Fruit fly (Drosophila melanogaster): ENCODE data around the gene CG14339.

CG14339 gene

dm6 chr2L:1136993-1137392 is 28.7 kb downstream of the CG14339 start:
- TF ChIP-seq eg (GFP tag; IDR thresholded peaks at IDR 0.05): no peak
- TF ChIP-seq Eip93F (GFP tag; optimal IDR thresholded peaks at IDR 0.05): no peak
- no peak for TF ChIP-seq CG34406 (GFP tag; optimal IDR thresholded peaks at IDR 0.05)
- TF ChIP-seq ss (GFP tag; optimal IDR thresholded peaks at IDR 0.05): no peak
- no peak for TF ChIP-seq CG8632 (GFP tag; optimal IDR thresholded peaks at IDR 0.05)
- no peak for TF ChIP-seq CG8119 (GFP tag; IDR thresholded peaks at IDR 0.05)
- TF ChIP-seq CG16779 (tag; optimal IDR thresholded peaks at IDR 0.05): no peak
- no peak for TF ChIP-seq CG3919 (GFP tag; optimal IDR thresholded peaks at IDR 0.05)
- no peak for TF ChIP-seq fd85E (GFP tag; optimal IDR thresholded peaks at IDR 0.05)
- no peak for TF ChIP-seq Sox102F (GFP tag; optimal IDR thresholded peaks at IDR 0.05)
- no peak for TF ChIP-seq salr (GFP tag; optimal IDR thresholded peaks at IDR 0.05)
- no peak for TF ChIP-seq CG6854 (GFP tag; optimal IDR thresholded peaks at IDR 0.05)
- TF ChIP-seq Hr38 (GFP tag; optimal IDR thresholded peaks at IDR 0.05): no peak
- TF ChIP-seq CG32006 (GFP tag; optimal IDR thresholded peaks at IDR 0.05): no peak
- no peak for TF ChIP-seq Hr4 (GFP tag; optimal IDR thresholded peaks at IDR 0.05)
- TF ChIP-seq fd59A (GFP tag; optimal IDR thresholded peaks at IDR 0.05): no peak

- TF ChIP-seq fd85E (GFP tag; optimal IDR thresholded peaks at IDR 0.05): peak; percentile 34
- peak; percentile 39 for TF ChIP-seq esn (GFP tag; optimal IDR thresholded peaks at IDR 0.05)
- TF ChIP-seq spab (GFP tag; optimal IDR thresholded peaks at IDR 0.05): no peak
- TF ChIP-seq CG6276 (GFP tag; optimal IDR thresholded peaks at IDR 0.05): peak; percentile 89
- peak; percentile 19 for TF ChIP-seq CG3919 (GFP tag; optimal IDR thresholded peaks at IDR 0.05)
- TF ChIP-seq vri (GFP tag; optimal IDR thresholded peaks at IDR 0.05): peak; percentile 48
- no peak for TF ChIP-seq CG6808 (GFP tag; optimal IDR thresholded peaks at IDR 0.05)
- peak; percentile 68 for TF ChIP-seq svp (GFP tag)
- peak; percentile 58 for TF ChIP-seq CG6854 (GFP tag; optimal IDR thresholded peaks at IDR 0.05)
- TF ChIP-seq CG15336 (GFP tag; IDR thresholded peaks at IDR 0.05): 0 out of 2 replicates have a peak, but pooled peaks have one; percentile 17
- TF ChIP-seq Met (GFP tag; optimal IDR thresholded peaks at IDR 0.05): peak; percentile 28
- TF ChIP-seq net (GFP tag; optimal IDR thresholded peaks at IDR 0.05): peak; percentile 19
- TF ChIP-seq Eip78C (GFP tag): peak; percentile 62
- TF ChIP-seq Eip75B (GFP tag; optimal IDR thresholded peaks at IDR 0.05): peak; percentile 54
- no peak for TF ChIP-seq CG16779 (tag; optimal IDR thresholded peaks at IDR 0.05)
- peak; percentile 23; the same call in 1 of the 3 replicates for TF ChIP-seq CG6163 (GFP tag; IDR thresholded peaks at IDR 0.05)
- peak; percentile 2 to 52 for TF ChIP-seq ss (GFP tag; optimal IDR thresholded peaks at IDR 0.05)
- no peak for TF ChIP-seq Sox102F (GFP tag; optimal IDR thresholded peaks at IDR 0.05)
Observed at dm6 chr2L:1142730-1143281, 34.5 kb downstream of the CG14339 start, which contains the start of gene MFS3. TSS of gene MFS3 (plus strand) at chr2L:1143201.

dm6 chr2L:1143286-1143685 is 34.9 kb downstream of the CG14339 start:
- TF ChIP-seq Sox14 (GFP tag; optimal IDR thresholded peaks at IDR 0.05): no peak
- no peak for TF ChIP-seq Ets21C (GFP tag; optimal IDR thresholded peaks at IDR 0.05)
- no peak for TF ChIP-seq CG6276 (GFP tag; optimal IDR thresholded peaks at IDR 0.05)
- no peak for TF ChIP-seq dsx (GFP tag; optimal IDR thresholded peaks at IDR 0.05; ENCODE audit: poor library complexity, severe bottlenecking)
- no peak for TF ChIP-seq dac (GFP tag; optimal IDR thresholded peaks at IDR 0.05)
- no peak for TF ChIP-seq topi (GFP tag; optimal IDR thresholded peaks at IDR 0.05)
- TF ChIP-seq CG6163 (GFP tag; IDR thresholded peaks at IDR 0.05): no peak
- TF ChIP-seq esn (GFP tag; optimal IDR thresholded peaks at IDR 0.05): no peak
- no peak for TF ChIP-seq Hr39 (GFP tag; optimal IDR thresholded peaks at IDR 0.05)
- no peak for TF ChIP-seq Smox (GFP tag; optimal IDR thresholded peaks at IDR 0.05)
- TF ChIP-seq Sox102F (GFP tag; optimal IDR thresholded peaks at IDR 0.05): no peak
- TF ChIP-seq ss (GFP tag; optimal IDR thresholded peaks at IDR 0.05): no peak
- no peak for TF ChIP-seq CG6854 (GFP tag; optimal IDR thresholded peaks at IDR 0.05)
- no peak for TF ChIP-seq salr (GFP tag; optimal IDR thresholded peaks at IDR 0.05)

All from whole organism, prepupa.